Worm (Caenorhabditis elegans) whole organism, L2 larva: ENCODE measurements around the gene pdcd-2.

Source experiments
- F13H6.1 ChIP-seq: sonication (generic microtip); optimal IDR thresholded peaks from 2 replicates; lab custom pipeline; 2016; ENCODE audit warnings: missing genetic modification characterization, missing compliant biosample characterization
- aly-2 ChIP-seq: fragments of 150-350 bp; optimal IDR thresholded peaks from 2 replicates; lab custom pipeline; 2014; ENCODE audit warnings: missing biosample characterization, missing genetic modification characterization
- elt-1 ChIP-seq: fragments of 150-350 bp; optimal IDR thresholded peaks from 2 replicates; lab custom pipeline; 2014; ENCODE audit warnings: missing biosample characterization, missing genetic modification characterization
- fos-1 ChIP-seq: fragments of 150-350 bp; optimal IDR thresholded peaks from 2 replicates; lab custom pipeline; 2014; ENCODE audit warnings: missing biosample characterization, missing genetic modification characterization
- lin-11 ChIP-seq: fragments of 150-350 bp; sonication (generic microtip); optimal IDR thresholded peaks from 2 replicates; lab custom pipeline; 2014; ENCODE audit warnings: missing biosample characterization, missing genetic modification characterization, inconsistent platforms, mixed read lengths
- nhr-10 ChIP-seq: sonication (generic microtip); optimal IDR thresholded peaks from 2 replicates; lab custom pipeline; 2017; ENCODE audit warnings: missing biosample characterization, missing genetic modification characterization
- nhr-11 ChIP-seq: fragments of 150-350 bp; optimal IDR thresholded peaks from 2 replicates; lab custom pipeline; 2014; ENCODE audit warnings: missing biosample characterization, missing genetic modification characterization
- ztf-4 ChIP-seq: fragments of 150-350 bp; optimal IDR thresholded peaks from 2 replicates; lab custom pipeline; 2014; ENCODE audit warnings: missing biosample characterization, missing genetic modification characterization

ce11 chrIII:4461337-4461736 lies 43.5 kb upstream of the pdcd-2 start:
- no peak for TF ChIP-seq fos-1 (tag; lab: Kevin White, UChicago)
- TF ChIP-seq lin-11 (tag; lab: Kevin White, UChicago), result no peak
- no peak for TF ChIP-seq ztf-4 (tag; lab: Kevin White, UChicago)
- no peak for TF ChIP-seq nhr-10 (tag; lab: Kevin White, UChicago)
- no peak for TF ChIP-seq nhr-11 (tag; lab: Kevin White, UChicago)
- TF ChIP-seq F13H6.1 (tag; lab: Kevin White, UChicago), result no peak
- no peak for TF ChIP-seq aly-2 (tag; lab: Kevin White, UChicago)
- no peak for TF ChIP-seq elt-1 (tag; lab: Kevin White, UChicago)
